Fruit fly (Drosophila melanogaster): ENCODE measurements around the gene ND-13B.

dm6 chr3L:10647158-10647557 is 46.8 kb downstream of the ND-13B start:
- TF ChIP-seq OdsH (GFP tag; optimal IDR thresholded peaks at IDR 0.05) = no peak
- TF ChIP-seq h (GFP tag; optimal IDR thresholded peaks at IDR 0.05) = no peak
- no peak for TF ChIP-seq Abd-B (GFP tag; optimal IDR thresholded peaks at IDR 0.05)
- no peak for TF ChIP-seq fru (GFP tag; optimal IDR thresholded peaks at IDR 0.05)
- TF ChIP-seq Jra (GFP tag; optimal IDR thresholded peaks at IDR 0.05) = no peak
- TF ChIP-seq CG9705 (GFP tag; optimal IDR thresholded peaks at IDR 0.05) = no peak
- TF ChIP-seq HLH106 (tag; optimal IDR thresholded peaks at IDR 0.05) = no peak
- no peak for TF ChIP-seq usp (GFP tag; optimal IDR thresholded peaks at IDR 0.05)

Measured in whole organism, wandering third instar larva.